Fruit fly (Drosophila melanogaster) whole organism, embryonic: ENCODE results near the gene bun.

Experiments used
- CG10462 ChIP-seq: fragments of 200-800 bp; sonication (Bioruptor generic); optimal IDR thresholded peaks from 2 replicates; lab custom pipeline; 2016; ENCODE audit warnings: missing biosample characterization, missing genetic modification characterization
- CG10959 ChIP-seq: fragments of 200-800 bp; sonication (Bioruptor generic); IDR thresholded peaks from 2 replicates; pipeline ENCODE4 v1.3.6; 2022; ENCODE audit warnings: missing biosample characterization, missing genetic modification characterization
- CG11696 ChIP-seq: fragments of 200-800 bp; sonication (Bioruptor generic); IDR thresholded peaks from 2 replicates; pipeline ENCODE4 v1.3.6; 2022; ENCODE audit warnings: missing biosample characterization, missing genetic modification characterization
- CG1233 ChIP-seq: fragments of 200-800 bp; sonication (Bioruptor generic); optimal IDR thresholded peaks from 4 replicates; lab custom pipeline; 2018; ENCODE audit warnings: missing biosample characterization, mild to moderate bottlenecking, missing genetic modification characterization
- CG12744 ChIP-seq: fragments of 200-800 bp; sonication (Bioruptor generic); optimal IDR thresholded peaks from 2 replicates; lab custom pipeline; 2016; ENCODE audit warnings: missing biosample characterization, missing genetic modification characterization
- CG14441 ChIP-seq: fragments of 200-800 bp; sonication (Bioruptor generic); IDR thresholded peaks from 2 replicates; pipeline ENCODE4 v1.3.6; 2022; ENCODE audit warnings: missing biosample characterization, missing genetic modification characterization
- CG14710 ChIP-seq: fragments of 200-800 bp; sonication (Bioruptor generic); optimal IDR thresholded peaks from 3 replicates; lab custom pipeline; 2019; ENCODE audit warnings: missing biosample characterization, mild to moderate bottlenecking, missing genetic modification characterization, moderate library complexity
- CG15479 ChIP-seq: fragments of 200-800 bp; sonication (Bioruptor generic); optimal IDR thresholded peaks from 3 replicates; lab custom pipeline; 2019; ENCODE audit warnings: missing biosample characterization, mild to moderate bottlenecking, missing genetic modification characterization, moderate library complexity
- CG1603 ChIP-seq: fragments of 200-800 bp; sonication (Bioruptor generic); optimal IDR thresholded peaks from 2 replicates; lab custom pipeline; 2019; ENCODE audit warnings: missing biosample characterization, mild to moderate bottlenecking, missing genetic modification characterization, moderate library complexity
- CG16815 ChIP-seq: fragments of 200-800 bp; sonication (Bioruptor generic); optimal IDR thresholded peaks from 3 replicates; lab custom pipeline; 2017; ENCODE audit warnings: missing biosample characterization, mild to moderate bottlenecking, missing genetic modification characterization
- CG17612 ChIP-seq: fragments of 200-800 bp; sonication (Bioruptor generic); IDR thresholded peaks from 2 replicates; pipeline ENCODE4 v1.3.6; 2022; ENCODE audit warnings: missing biosample characterization, missing genetic modification characterization
- CG17802 ChIP-seq: fragments of 200-800 bp; sonication (Bioruptor generic); optimal IDR thresholded peaks from 2 replicates; lab custom pipeline; 2018; ENCODE audit warnings: missing biosample characterization, mild to moderate bottlenecking, missing genetic modification characterization, moderate library complexity
- CG30403 ChIP-seq: fragments of 200-800 bp; sonication (Bioruptor generic); optimal IDR thresholded peaks from 3 replicates; lab custom pipeline; 2016; ENCODE audit warnings: missing biosample characterization, missing genetic modification characterization
- CG32532 ChIP-seq: fragments of 200-800 bp; sonication (Bioruptor generic); IDR thresholded peaks from 2 replicates; pipeline ENCODE4 v1.3.6; 2022; ENCODE audit warnings: missing biosample characterization, missing genetic modification characterization
- CG33557 ChIP-seq: fragments of 200-800 bp; sonication (Bioruptor generic); optimal IDR thresholded peaks from 2 replicates; lab custom pipeline; 2019; ENCODE audit warnings: missing biosample characterization, mild to moderate bottlenecking, missing genetic modification characterization, moderate library complexity
- CG3407 ChIP-seq: fragments of 200-800 bp; sonication (Bioruptor generic); optimal IDR thresholded peaks from 2 replicates; lab custom pipeline; 2018; ENCODE audit warnings: missing biosample characterization, mild to moderate bottlenecking, missing genetic modification characterization
- CG34376 ChIP-seq: fragments of 200-800 bp; sonication (Bioruptor generic); optimal IDR thresholded peaks from 2 replicates; lab custom pipeline; 2018; ENCODE audit warnings: missing biosample characterization, mild to moderate bottlenecking, missing genetic modification characterization
- CG34422 ChIP-seq: fragments of 200-800 bp; sonication (Bioruptor generic); IDR thresholded peaks from 3 replicates; pipeline ENCODE4 v1.3.6; 2022; ENCODE audit warnings: missing biosample characterization, missing genetic modification characterization
- CG3838 ChIP-seq: fragments of 200-800 bp; sonication (Bioruptor generic); optimal IDR thresholded peaks from 3 replicates; lab custom pipeline; 2016; ENCODE audit warnings: missing biosample characterization, missing genetic modification characterization
- CG7372 ChIP-seq: fragments of 200-800 bp; sonication (Bioruptor generic); IDR thresholded peaks from 2 replicates; pipeline ENCODE4 v1.3.6; 2022; ENCODE audit warnings: missing biosample characterization, missing genetic modification characterization
- CG7745 ChIP-seq: fragments of 200-800 bp; sonication (Bioruptor generic); optimal IDR thresholded peaks from 2 replicates; lab custom pipeline; 2018; ENCODE audit warnings: missing biosample characterization, mild to moderate bottlenecking, missing genetic modification characterization, moderate library complexity
- CG9932 ChIP-seq: fragments of 200-800 bp; sonication (Bioruptor generic); IDR thresholded peaks from 2 replicates; pipeline ENCODE4 v1.3.6; 2022; ENCODE audit warnings: missing biosample characterization, missing genetic modification characterization
- CrebB ChIP-seq: fragments of 200-800 bp; sonication (Bioruptor generic); optimal IDR thresholded peaks from 3 replicates; lab custom pipeline; 2018; ENCODE audit warnings: missing biosample characterization, mild to moderate bottlenecking, missing genetic modification characterization
- Drgx ChIP-seq: fragments of 200-800 bp; sonication (Bioruptor generic); IDR thresholded peaks from 2 replicates; pipeline ENCODE4 v1.3.6; 2022; ENCODE audit warnings: missing biosample characterization, missing genetic modification characterization
- Ets65A ChIP-seq: fragments of 200-800 bp; sonication (Bioruptor generic); peaks from one replicate; lab custom pipeline; 2016; ENCODE audit warnings: missing biosample characterization, missing genetic modification characterization
- H2.0 ChIP-seq: fragments of 200-800 bp; sonication (Bioruptor generic); IDR thresholded peaks from 2 replicates; pipeline ENCODE4 v1.3.6; 2022; ENCODE audit warnings: missing biosample characterization, missing genetic modification characterization
- Hr3 ChIP-seq: fragments of 200-800 bp; sonication (Bioruptor generic); optimal IDR thresholded peaks from 3 replicates; lab custom pipeline; 2016; ENCODE audit warnings: missing biosample characterization, missing genetic modification characterization
- Med ChIP-seq: fragments of 200-800 bp; sonication (Bioruptor generic); peaks from one replicate; lab custom pipeline; 2016; ENCODE audit warnings: missing biosample characterization, missing genetic modification characterization, mild to moderate bottlenecking, inconsistent platforms, moderate library complexity
- Side ChIP-seq: fragments of 200-800 bp; sonication (Bioruptor generic); optimal IDR thresholded peaks from 2 replicates; lab custom pipeline; 2016; ENCODE audit warnings: missing biosample characterization, missing genetic modification characterization
- ac ChIP-seq: fragments of 200-800 bp; sonication (Bioruptor generic); optimal IDR thresholded peaks from 3 replicates; lab custom pipeline; 2017; ENCODE audit warnings: missing biosample characterization, mild to moderate bottlenecking, missing genetic modification characterization
- dmrt11E ChIP-seq: fragments of 200-800 bp; sonication (Bioruptor generic); optimal IDR thresholded peaks from 3 replicates; lab custom pipeline; 2018; ENCODE audit warnings: missing biosample characterization, mild to moderate bottlenecking, missing genetic modification characterization, moderate library complexity
- ewg ChIP-seq: fragments of 200-800 bp; sonication (Bioruptor generic); optimal IDR thresholded peaks from 3 replicates; lab custom pipeline; 2017; ENCODE audit warnings: mild to moderate bottlenecking, missing biosample characterization, missing genetic modification reagents, missing genetic modification characterization
- fd64A ChIP-seq: fragments of 200-800 bp; sonication (Bioruptor generic); optimal IDR thresholded peaks from 3 replicates; lab custom pipeline; 2018; ENCODE audit warnings: missing biosample characterization, mild to moderate bottlenecking, missing genetic modification characterization
- gt ChIP-seq: fragments of 200-800 bp; sonication (Bioruptor generic); IDR thresholded peaks from 2 replicates; pipeline ENCODE4 v1.3.6; 2022; ENCODE audit warnings: missing biosample characterization, missing genetic modification characterization
- hb ChIP-seq: fragments of 200-800 bp; sonication (Bioruptor generic); IDR thresholded peaks from 3 replicates; pipeline ENCODE4 v1.3.6; 2022; ENCODE audit warnings: missing biosample characterization, missing genetic modification characterization; ENCODE audit not compliant: partially characterized antibody
- insv ChIP-seq, 2 experiments: fragments of 200-800 bp; sonication (Bioruptor generic); optimal IDR thresholded peaks; 3 replicates each; lab custom pipeline; 2016 to 2018; ENCODE audit warnings: missing biosample characterization in 2 of 2, missing genetic modification characterization in 2 of 2
- jing ChIP-seq: fragments of 200-800 bp; sonication (Bioruptor generic); optimal IDR thresholded peaks from 2 replicates; lab custom pipeline; 2018; ENCODE audit warnings: missing biosample characterization, mild to moderate bottlenecking, missing genetic modification characterization
- kni ChIP-seq: fragments of 200-800 bp; sonication (Bioruptor generic); optimal IDR thresholded peaks from 3 replicates; lab custom pipeline; 2017; ENCODE audit warnings: mild to moderate bottlenecking, missing biosample characterization, missing genetic modification reagents, missing genetic modification characterization
- lab ChIP-seq: fragments of 200-800 bp; sonication (Bioruptor generic); optimal IDR thresholded peaks from 3 replicates; lab custom pipeline; 2017; ENCODE audit warnings: missing biosample characterization, missing genetic modification characterization, mild to moderate bottlenecking, moderate library complexity, missing genetic modification reagents
- luna ChIP-seq: fragments of 200-800 bp; sonication (Bioruptor generic); optimal IDR thresholded peaks from 2 replicates; lab custom pipeline; 2016; ENCODE audit warnings: missing biosample characterization, missing genetic modification characterization
- nerfin-2 ChIP-seq: fragments of 200-800 bp; sonication (Bioruptor generic); IDR thresholded peaks from 2 replicates; pipeline ENCODE4 v1.3.6; 2022; ENCODE audit warnings: missing biosample characterization, missing genetic modification characterization; ENCODE audit not compliant: partially characterized antibody
- nom ChIP-seq: fragments of 200-800 bp; sonication (Bioruptor generic); optimal IDR thresholded peaks from 2 replicates; lab custom pipeline; 2017; ENCODE audit warnings: missing biosample characterization, missing genetic modification characterization, mild to moderate bottlenecking, moderate library complexity, missing genetic modification reagents
- pan ChIP-seq, 4 experiments: fragments of >200 bp in 3 of 4; fragments of 200-800 bp in 1 of 4; sonication (Bioruptor generic) in 1 of 4; optimal IDR thresholded peaks in 3 of 4; IDR thresholded peaks in 1 of 4; 2 replicates each; pipeline versions ENCODE4 v1.3.6 to Lab custom; 2017 to 2022; ENCODE audit warnings: missing biosample characterization in 2 of 4, missing genetic modification characterization in 2 of 4, mixed read lengths in 1 of 4
- pfk ChIP-seq: fragments of 200-800 bp; sonication (Bioruptor generic); optimal IDR thresholded peaks from 2 replicates; lab custom pipeline; 2018; ENCODE audit warnings: missing biosample characterization, mild to moderate bottlenecking, missing genetic modification characterization, moderate library complexity
- pum ChIP-seq: fragments of 200-800 bp; sonication (Bioruptor generic); optimal IDR thresholded peaks from 2 replicates; lab custom pipeline; 2016; ENCODE audit warnings: missing biosample characterization, missing genetic modification characterization
- sd ChIP-seq: fragments of 200-800 bp; sonication (Bioruptor generic); optimal IDR thresholded peaks from 3 replicates; lab custom pipeline; 2018; ENCODE audit warnings: missing biosample characterization, mild to moderate bottlenecking, missing genetic modification characterization, moderate library complexity
- sens ChIP-seq: fragments of 200-800 bp; sonication (Bioruptor generic); peaks from one replicate; lab custom pipeline; 2016; ENCODE audit warnings: missing biosample characterization, missing genetic modification characterization
- sr ChIP-seq: fragments of 200-800 bp; sonication (Bioruptor generic); IDR thresholded peaks from 3 replicates; pipeline ENCODE4 v1.3.6; 2022; ENCODE audit warnings: missing biosample characterization, missing genetic modification characterization
- tup ChIP-seq: fragments of 200-800 bp; sonication (Bioruptor generic); optimal IDR thresholded peaks from 2 replicates; lab custom pipeline; 2016; ENCODE audit warnings: missing biosample characterization, mild to moderate bottlenecking, missing genetic modification characterization, moderate library complexity
- vfl ChIP-seq: fragments of 200-800 bp; sonication (Bioruptor generic); optimal IDR thresholded peaks from 2 replicates; lab custom pipeline; 2016; ENCODE audit warnings: missing biosample characterization, missing genetic modification characterization

Gene bun

DNA sequence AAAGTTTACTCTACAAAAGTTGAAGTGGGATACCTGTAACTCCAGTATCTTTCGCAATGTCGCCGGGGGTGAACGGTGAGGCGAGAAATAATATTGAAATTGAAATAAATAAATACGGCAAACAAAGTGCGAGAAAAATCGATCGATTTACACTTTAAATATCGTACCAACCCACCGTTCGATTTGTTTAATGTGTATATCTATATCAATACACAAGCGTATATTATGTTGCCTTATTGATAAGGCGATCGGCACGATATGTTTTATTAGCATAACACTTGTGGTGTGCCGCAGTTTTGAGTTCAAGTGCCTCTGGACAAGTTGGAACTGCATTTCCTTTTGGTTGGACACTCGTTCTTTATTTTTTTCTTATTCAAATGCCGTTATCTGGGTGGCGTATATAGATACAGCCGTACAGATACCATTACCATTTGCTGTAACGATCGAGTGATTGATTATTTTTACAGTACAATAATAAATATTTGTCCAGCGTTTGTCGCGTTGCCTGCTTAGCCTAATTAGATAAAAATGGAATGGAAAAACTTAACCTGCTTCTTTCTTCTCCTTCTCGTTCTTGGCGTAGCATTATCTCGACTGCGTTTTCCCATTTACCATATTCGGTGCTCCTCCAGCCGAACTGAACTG is 42.6 kb upstream of the bun start (continued):
- TF ChIP-seq CG15479 (GFP tag; lab: Kevin White, UChicago), result peak; percentile 5
- no peak for TF ChIP-seq gt
- peak; percentile 19 for TF ChIP-seq CG1233 (GFP tag; lab: Kevin White, UChicago)
- TF ChIP-seq CG17612, result no peak
- TF ChIP-seq CG9932 (GFP tag; lab: Robert Waterston, UW), result no peak
- TF ChIP-seq jing (GFP tag; lab: Kevin White, UChicago), result no peak
- no peak for TF ChIP-seq H2.0 (GFP tag; lab: Robert Waterston, UW)
- no peak for TF ChIP-seq CG32532 (GFP tag; lab: Robert Waterston, UW)
- no peak for TF ChIP-seq luna (GFP tag; lab: Kevin White, UChicago)
- no peak for TF ChIP-seq pum (GFP tag; lab: Kevin White, UChicago)
- no peak for TF ChIP-seq CG16815 (GFP tag; lab: Kevin White, UChicago)
- TF ChIP-seq pfk (GFP tag; lab: Kevin White, UChicago), result no peak
- TF ChIP-seq dmrt11E (tag; lab: Kevin White, UChicago), result peak; percentile 41
- TF ChIP-seq vfl (GFP tag; lab: Kevin White, UChicago), result no peak
- TF ChIP-seq CG17802 (tag; lab: Kevin White, UChicago), result no peak
- TF ChIP-seq CG14710 (tag; lab: Kevin White, UChicago), result no peak
- TF ChIP-seq CG14441 (GFP tag; lab: Robert Waterston, UW), result no peak
- no peak for TF ChIP-seq CG10462
- no peak for TF ChIP-seq CrebB (tag; lab: Kevin White, UChicago)
- peak in 1 of 2 experiments; percentile 24 for TF ChIP-seq insv (GFP tag; optimal IDR thresholded peaks at IDR 0.05; lab: Kevin White, UChicago)
- TF ChIP-seq nerfin-2 (GFP tag; lab: Robert Waterston, UW), result no peak
- no peak for TF ChIP-seq tup (GFP tag; lab: Kevin White, UChicago)
- TF ChIP-seq pan (optimal IDR thresholded peaks at IDR 0.05; lab: Kevin White, UChicago), result no peak
- TF ChIP-seq pan (GFP tag; optimal IDR thresholded peaks at IDR 0.05 in 1 of 2, IDR thresholded peaks at IDR 0.05 in 1 of 2), result no peak
- peak; percentile 41 for TF ChIP-seq kni
- no peak for TF ChIP-seq hb
- TF ChIP-seq Drgx (GFP tag; lab: Robert Waterston, UW), result no peak
- no peak for TF ChIP-seq CG3407 (GFP tag; lab: Kevin White, UChicago)
- peak; percentile 64 for TF ChIP-seq nom
- TF ChIP-seq sr, result no peak
- TF ChIP-seq CG34422, result no peak
- peak; percentile 68 for TF ChIP-seq CG33557 (GFP tag; lab: Kevin White, UChicago)
- TF ChIP-seq sens (GFP tag; lab: Kevin White, UChicago), result peak; percentile 81
- no peak for TF ChIP-seq Ets65A (GFP tag; lab: Kevin White, UChicago)
- no peak for TF ChIP-seq CG7372 (GFP tag; lab: Robert Waterston, UW)
- no peak for TF ChIP-seq CG10959 (GFP tag; lab: Robert Waterston, UW)
- peak; percentile 21 for TF ChIP-seq ac (GFP tag; lab: Kevin White, UChicago)
- TF ChIP-seq CG34376 (GFP tag; lab: Kevin White, UChicago), result no peak
- no peak for TF ChIP-seq CG12744 (GFP tag; lab: Kevin White, UChicago)
- no peak for TF ChIP-seq CG3838
- no peak for TF ChIP-seq CG30403 (GFP tag; lab: Kevin White, UChicago)
- TF ChIP-seq fd64A (GFP tag; lab: Kevin White, UChicago), result no peak
- no peak for TF ChIP-seq Side
- peak; percentile 76 for TF ChIP-seq CG7745
- TF ChIP-seq Med (GFP tag; lab: Kevin White, UChicago), result peak; percentile 78
- TF ChIP-seq lab, result peak; percentile 38
- no peak for TF ChIP-seq ewg (GFP tag; lab: Kevin White, UChicago)
- TF ChIP-seq sd (tag; lab: Kevin White, UChicago), result no peak
- peak; percentile 5 for TF ChIP-seq CG1603 (tag; lab: Kevin White, UChicago)
- no peak for TF ChIP-seq CG11696 (GFP tag; lab: Robert Waterston, UW)
- TF ChIP-seq Hr3 (GFP tag; lab: Kevin White, UChicago), result no peak
